Worm (Caenorhabditis elegans) whole organism, late embryonic: Measurements from ENCODE around the gene phat-4.

Experiments used
- ahr-1 ChIP-seq: sonication (generic microtip); optimal IDR thresholded peaks from 2 replicates; lab custom pipeline; 2016; ENCODE audit warnings: missing genetic modification characterization, missing compliant biosample characterization
- ceh-48 ChIP-seq: sonication (generic microtip); optimal IDR thresholded peaks from 2 replicates; lab custom pipeline; 2016; ENCODE audit warnings: missing genetic modification characterization, inconsistent platforms, missing compliant biosample characterization
- dve-1 ChIP-seq: sonication (generic microtip); optimal IDR thresholded peaks from 2 replicates; lab custom pipeline; 2017; ENCODE audit warnings: antibody characterized with exemption, mild to moderate bottlenecking, missing genetic modification characterization, missing compliant biosample characterization
- ets-4 ChIP-seq: sonication (generic microtip); optimal IDR thresholded peaks from 2 replicates; lab custom pipeline; 2016; ENCODE audit warnings: missing genetic modification characterization, missing compliant biosample characterization
- fax-1 ChIP-seq: sonication (generic microtip); optimal IDR thresholded peaks from 2 replicates; lab custom pipeline; 2016; ENCODE audit warnings: missing genotype, missing genetic modification characterization, missing compliant biosample characterization
- lin-11 ChIP-seq: fragments of 200-800 bp; sonication (Bioruptor generic); optimal IDR thresholded peaks from 2 replicates; lab custom pipeline; 2018; ENCODE audit warnings: mild to moderate bottlenecking, missing genetic modification characterization, missing compliant biosample characterization
- pag-3 ChIP-seq: sonication (generic microtip); optimal IDR thresholded peaks from 2 replicates; lab custom pipeline; 2016; ENCODE audit warnings: missing compliant biosample characterization, missing genetic modification characterization, borderline replicate concordance
- pqm-1 ChIP-seq: sonication (generic microtip); optimal IDR thresholded peaks from 2 replicates; lab custom pipeline; 2016; ENCODE audit warnings: missing genetic modification characterization, missing compliant biosample characterization
- rnt-1 ChIP-seq: sonication (generic microtip); optimal IDR thresholded peaks from 2 replicates; lab custom pipeline; 2016; ENCODE audit warnings: missing genetic modification characterization, missing compliant biosample characterization

- TF ChIP-seq lin-11 (tag; lab: Kevin White, UChicago) (no peak), ahr-1 (tag; lab: Kevin White, UChicago) (no peak), fax-1 (no peak), dve-1 (tag; lab: Kevin White, UChicago) (no peak), ceh-48 (tag; lab: Kevin White, UChicago) (no peak), rnt-1 (no peak), ets-4 (no peak), pag-3 (no peak), pqm-1 (tag; lab: Kevin White, UChicago) (no peak)
Observed at ce11 chrV:4120629-4121028, 9.1 kb upstream of the phat-4 start, which contains the start of gene T05B4.10.
